Fruit fly (Drosophila melanogaster) whole organism, adult: Measurements from ENCODE around the gene CG16978.

Experiments used
- CG33017 ChIP-seq: fragments of 200-800 bp; sonication (Bioruptor generic); optimal IDR thresholded peaks from 2 replicates; lab custom pipeline; 2018; ENCODE audit warnings: missing biosample characterization, mild to moderate bottlenecking, missing genetic modification characterization, moderate library complexity
- Clk ChIP-seq: fragments of 200-800 bp; sonication (Bioruptor generic); optimal IDR thresholded peaks from 2 replicates; lab custom pipeline; 2017; ENCODE audit warnings: missing biosample characterization, missing genetic modification characterization
- bab1 ChIP-seq: fragments of 200-800 bp; sonication (Bioruptor generic); optimal IDR thresholded peaks from 3 replicates; lab custom pipeline; 2019; ENCODE audit warnings: missing biosample characterization, mild to moderate bottlenecking, missing genetic modification characterization, moderate library complexity
- ovo ChIP-seq: fragments of 200-800 bp; sonication (Bioruptor generic); optimal IDR thresholded peaks from 2 replicates; lab custom pipeline; 2016; ENCODE audit warnings: missing biosample characterization, missing genetic modification characterization

- TF ChIP-seq Clk (GFP tag; lab: Kevin White, UChicago) (no peak), CG33017 (tag; lab: Kevin White, UChicago) (no peak), bab1 (GFP tag; lab: Kevin White, UChicago) (no peak), ovo (no peak)
Measured at dm6 chr2L:13106507-13106906, 36.9 kb downstream of the CG16978 start, which contains the start of gene Ttc30.
